Worm (Caenorhabditis elegans): ENCODE measurements around the gene rif-1.2.

DNA sequence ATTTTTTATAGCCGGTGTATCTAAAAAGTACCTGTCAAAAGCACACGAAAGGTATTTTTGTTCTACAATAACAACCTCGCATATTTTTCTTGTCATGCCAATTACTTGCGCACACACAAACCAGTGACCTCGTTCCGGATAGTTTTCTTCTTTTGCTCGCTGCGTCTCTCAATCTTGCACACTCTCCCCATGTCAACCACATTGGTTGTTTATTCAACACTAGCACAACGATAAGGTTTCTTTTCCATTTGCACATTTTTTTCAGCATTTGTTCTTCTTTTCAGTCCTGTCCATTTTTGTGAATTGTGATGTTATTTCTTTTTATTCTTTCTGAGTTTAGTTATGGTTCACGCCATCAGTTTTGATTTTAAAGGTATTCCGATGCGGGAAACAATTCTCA is 21.0 kb downstream of the rif-1.2 start, which contains the start of gene F42F12.3:
- TF ChIP-seq nhr-20 (tag; optimal IDR thresholded peaks at IDR 0.05) (no peak), snpc-4 (tag; optimal IDR thresholded peaks at IDR 0.05) (no peak), nhr-237 (tag; optimal IDR thresholded peaks at IDR 0.05) (no peak)
